Fruit fly (Drosophila melanogaster): ENCODE data around the gene Mps1.

The Mps1 gene

DNA sequence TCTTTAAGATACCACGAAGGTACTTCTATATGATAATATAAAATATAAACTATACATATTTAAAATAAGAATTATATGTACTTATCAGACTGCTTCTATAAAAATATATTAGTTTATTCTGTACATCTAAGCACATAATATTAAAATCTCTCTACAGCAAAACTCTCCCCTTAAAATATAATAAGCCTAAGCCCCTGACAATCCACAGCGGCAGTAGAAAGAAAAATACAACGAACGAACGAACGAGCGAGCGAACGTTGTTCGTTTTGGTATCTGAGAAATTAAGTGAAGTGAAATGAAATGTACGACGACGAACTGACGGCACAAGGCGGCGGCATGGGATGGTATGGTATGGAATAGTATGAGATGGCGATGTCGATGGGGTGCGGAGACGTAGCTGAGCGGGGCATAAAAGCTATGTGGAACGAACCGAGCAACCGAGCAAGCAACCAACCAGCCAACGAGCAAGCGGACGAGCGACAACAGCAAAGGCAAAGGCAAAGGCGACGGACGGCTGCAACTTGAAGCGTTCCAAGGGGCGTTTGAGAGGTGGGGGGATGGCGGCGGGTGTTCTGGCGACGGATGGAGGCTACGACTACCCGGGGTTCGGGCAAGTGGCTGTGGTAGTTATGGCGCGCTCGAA, 29.5 kb downstream of the Mps1 start (continued):
- TF ChIP-seq Hr51 (GFP tag; optimal IDR thresholded peaks at IDR 0.05) (peak; percentile 90 to 99), cwo (GFP tag; optimal IDR thresholded peaks at IDR 0.05) (peak; percentile 98), CG7839 (tag; optimal IDR thresholded peaks at IDR 0.05) (peak; percentile 99), CG4820 (GFP tag; optimal IDR thresholded peaks at IDR 0.05) (peak; percentile 95), CG7786 (GFP tag; optimal IDR thresholded peaks at IDR 0.05) (peak; percentile 70), phol (tag; optimal IDR thresholded peaks at IDR 0.05) (peak; percentile 97), Six4 (GFP tag; optimal IDR thresholded peaks at IDR 0.05) (peak; percentile 96), CG3407 (GFP tag; optimal IDR thresholded peaks at IDR 0.05) (peak; percentile 95), lmd (GFP tag; IDR thresholded peaks at IDR 0.05) (peak; percentile 98), br (optimal IDR thresholded peaks at IDR 0.05) (no peak), Tbp (GFP tag; optimal IDR thresholded peaks at IDR 0.05) (no peak), Hey (tag; optimal IDR thresholded peaks at IDR 0.05) (no peak), h (optimal IDR thresholded peaks at IDR 0.05) (no peak), CkIIα-i1 (GFP tag; IDR thresholded peaks at IDR 0.05) (peak; percentile 69; the same call in 1 of the 2 replicates), CG11398 (GFP tag; optimal IDR thresholded peaks at IDR 0.05) (peak; percentile 46), unc-4 (GFP tag; IDR thresholded peaks at IDR 0.05; ENCODE audit: partially characterized antibody) (peak; percentile 38; the same call in 1 of the 2 replicates), btn (GFP tag; optimal IDR thresholded peaks at IDR 0.05) (peak; percentile 39), Eip74EF (GFP tag; optimal IDR thresholded peaks at IDR 0.05) (peak in 1 of 2 experiments; percentile 99), CG32532 (GFP tag; IDR thresholded peaks at IDR 0.05) (peak; percentile 99), hth (optimal IDR thresholded peaks at IDR 0.05) (no peak), CoRest (tag; optimal IDR thresholded peaks at IDR 0.05) (peak; percentile 99), Sry-δ (GFP tag; optimal IDR thresholded peaks at IDR 0.05) (no peak), cato (GFP tag; optimal IDR thresholded peaks at IDR 0.05; ENCODE audit: borderline replicate concordance) (peak; percentile 93), Bdp1 (GFP tag; optimal IDR thresholded peaks at IDR 0.05) (peak; percentile 41), CG1602 (GFP tag; optimal IDR thresholded peaks at IDR 0.05) (peak; percentile 96), CG16815 (GFP tag; optimal IDR thresholded peaks at IDR 0.05) (peak; percentile 94), bowl (GFP tag; IDR thresholded peaks at IDR 0.05) (peak; percentile 97), ssp (GFP tag; IDR thresholded peaks at IDR 0.05) (peak; percentile 93), Blimp-1 (GFP tag; optimal IDR thresholded peaks at IDR 0.05) (peak; percentile 97), CG10209 (GFP tag; optimal IDR thresholded peaks at IDR 0.05) (peak; percentile 99), sc (optimal IDR thresholded peaks at IDR 0.05) (no peak), sc (GFP tag; optimal IDR thresholded peaks at IDR 0.05) (peak; percentile 96), D19A (tag; optimal IDR thresholded peaks at IDR 0.05) (peak; percentile 97), Dref (GFP tag; IDR thresholded peaks at IDR 0.05) (no peak; the same call in 1 of the 2 replicates), NfI (GFP tag; optimal IDR thresholded peaks at IDR 0.05) (peak; percentile 98), unpg (GFP tag; optimal IDR thresholded peaks at IDR 0.05) (peak; percentile 99), sob (GFP tag; IDR thresholded peaks at IDR 0.05) (peak; percentile 98), usp (GFP tag; optimal IDR thresholded peaks at IDR 0.05) (no peak), Vsx1 (GFP tag; optimal IDR thresholded peaks at IDR 0.05) (peak; percentile 98), Opbp (GFP tag; IDR thresholded peaks at IDR 0.05; ENCODE audit: partially characterized antibody) (0 out of 3 replicates have a peak, but pooled peaks have one; percentile 26), CG7745 (tag; optimal IDR thresholded peaks at IDR 0.05) (no peak), CG11723 (GFP tag; optimal IDR thresholded peaks at IDR 0.05) (peak; percentile 96), sisA (GFP tag; IDR thresholded peaks at IDR 0.05) (peak; percentile 97), CG12299 (tag; optimal IDR thresholded peaks at IDR 0.05) (peak; percentile 99), ken (GFP tag; IDR thresholded peaks at IDR 0.05) (peak; percentile 91), chn (GFP tag; optimal IDR thresholded peaks at IDR 0.05) (peak; percentile 76), salm (tag; optimal IDR thresholded peaks at IDR 0.05) (peak; percentile 98), dati (GFP tag; IDR thresholded peaks at IDR 0.05) (peak; percentile 92), CG3163 (GFP tag; optimal IDR thresholded peaks at IDR 0.05) (peak; percentile 16), HLH3B (GFP tag; IDR thresholded peaks at IDR 0.05) (peak; percentile 99), mam (GFP tag; optimal IDR thresholded peaks at IDR 0.05) (peak; percentile 85)
